Fruit fly (Drosophila melanogaster) whole organism, embryonic: ENCODE data around the gene wb.

ENCODE experiments used
- Aef1 ChIP-seq: fragments of 200-800 bp; sonication (Bioruptor generic); IDR thresholded peaks from 3 replicates; pipeline ENCODE4 v1.3.6; 2022; ENCODE audit warnings: missing biosample characterization, missing genetic modification characterization
- BEAF-32 ChIP-seq: fragments of 200-800 bp; sonication (Bioruptor generic); optimal IDR thresholded peaks from 3 replicates; lab custom pipeline; 2017; ENCODE audit warnings: missing biosample characterization, missing genetic modification characterization, mild to moderate bottlenecking, moderate library complexity, missing genetic modification reagents
- Bgb ChIP-seq: fragments of 200-800 bp; sonication (Bioruptor generic); IDR thresholded peaks from 2 replicates; pipeline ENCODE4 v1.3.6; 2022; ENCODE audit warnings: missing biosample characterization, missing genetic modification characterization; ENCODE audit not compliant: partially characterized antibody
- CG11504 ChIP-seq: fragments of 200-800 bp; sonication (Bioruptor generic); optimal IDR thresholded peaks from 3 replicates; lab custom pipeline; 2019; ENCODE audit warnings: missing biosample characterization, mild to moderate bottlenecking, missing genetic modification characterization, moderate library complexity
- CG11560 ChIP-seq: fragments of 200-800 bp; sonication (Bioruptor generic); IDR thresholded peaks from 3 replicates; pipeline ENCODE4 v1.3.6; 2022; ENCODE audit warnings: missing biosample characterization, missing genetic modification characterization
- CG11695 ChIP-seq: fragments of 200-800 bp; sonication (Bioruptor generic); IDR thresholded peaks from 3 replicates; pipeline ENCODE4 v1.3.6; 2022; ENCODE audit warnings: missing biosample characterization, missing genetic modification characterization
- CG12155 ChIP-seq: fragments of 200-800 bp; sonication (Bioruptor generic); optimal IDR thresholded peaks from 3 replicates; lab custom pipeline; 2016; ENCODE audit warnings: missing biosample characterization, missing genetic modification characterization
- CG15269 ChIP-seq: fragments of 200-800 bp; sonication (Bioruptor generic); optimal IDR thresholded peaks from 2 replicates; lab custom pipeline; 2018; ENCODE audit warnings: missing biosample characterization, mild to moderate bottlenecking, missing genetic modification characterization, moderate library complexity
- CG16779 ChIP-seq: fragments of 200-800 bp; sonication (Bioruptor generic); IDR thresholded peaks from 2 replicates; pipeline ENCODE4 v1.3.6; 2022; ENCODE audit warnings: missing biosample characterization, missing genetic modification characterization
- CG17829 ChIP-seq: fragments of 200-800 bp; optimal IDR thresholded peaks from 2 replicates; lab custom pipeline; 2019; ENCODE audit warnings: missing biosample characterization, mild to moderate bottlenecking, missing genetic modification characterization, moderate library complexity
- CG17912 ChIP-seq: fragments of 200-800 bp; sonication (Bioruptor generic); optimal IDR thresholded peaks from 2 replicates; lab custom pipeline; 2018; ENCODE audit warnings: missing biosample characterization, mild to moderate bottlenecking, missing genetic modification characterization
- CG34224 ChIP-seq: fragments of 200-800 bp; sonication (Bioruptor generic); IDR thresholded peaks from 3 replicates; pipeline ENCODE4 v1.3.6; 2022; ENCODE audit warnings: missing biosample characterization, missing genetic modification characterization; ENCODE audit not compliant: partially characterized antibody
- CG34422 ChIP-seq: fragments of 200-800 bp; sonication (Bioruptor generic); IDR thresholded peaks from 3 replicates; pipeline ENCODE4 v1.3.6; 2022; ENCODE audit warnings: missing biosample characterization, missing genetic modification characterization
- CG3995 ChIP-seq: fragments of 200-800 bp; sonication (Bioruptor generic); optimal IDR thresholded peaks from 3 replicates; lab custom pipeline; 2016; ENCODE audit warnings: missing biosample characterization, missing genetic modification characterization
- CG42726 ChIP-seq: fragments of 200-800 bp; sonication (Bioruptor generic); IDR thresholded peaks from 2 replicates; pipeline ENCODE4 v1.3.6; 2022; ENCODE audit warnings: missing biosample characterization, missing genetic modification characterization; ENCODE audit not compliant: partially characterized antibody
- CG4282 ChIP-seq: fragments of 200-800 bp; sonication (Bioruptor generic); optimal IDR thresholded peaks from 2 replicates; lab custom pipeline; 2016; ENCODE audit warnings: missing biosample characterization, missing genetic modification characterization
- CG4360 ChIP-seq: fragments of 200-800 bp; sonication (Bioruptor generic); IDR thresholded peaks from 2 replicates; pipeline ENCODE4 v1.3.6; 2022; ENCODE audit warnings: missing biosample characterization, missing genetic modification characterization
- CG8089 ChIP-seq: fragments of 200-800 bp; sonication (Bioruptor generic); optimal IDR thresholded peaks from 3 replicates; lab custom pipeline; 2016; ENCODE audit warnings: missing biosample characterization, missing genetic modification characterization
- Dbx ChIP-seq: fragments of 200-800 bp; sonication (Bioruptor generic); IDR thresholded peaks from 3 replicates; pipeline ENCODE4 v1.3.6; 2022; ENCODE audit warnings: missing biosample characterization, missing genetic modification characterization
- Dll ChIP-seq: fragments of 200-800 bp; sonication (Bioruptor generic); IDR thresholded peaks from 4 replicates; pipeline ENCODE4 v1.3.6; 2022; ENCODE audit warnings: missing biosample characterization, missing genetic modification characterization; ENCODE audit not compliant: partially characterized antibody
- Dref ChIP-seq: fragments of 200-800 bp; sonication (Bioruptor generic); IDR thresholded peaks from 2 replicates; pipeline ENCODE4 v1.3.6; 2022; ENCODE audit warnings: missing biosample characterization, missing genetic modification characterization
- E2f2 ChIP-seq: fragments of 200-800 bp; sonication (Bioruptor generic); IDR thresholded peaks from 2 replicates; pipeline ENCODE4 v1.3.6; 2022; ENCODE audit warnings: missing biosample characterization, missing genetic modification characterization
- HHEX ChIP-seq: fragments of 200-800 bp; sonication (Bioruptor generic); optimal IDR thresholded peaks from 3 replicates; lab custom pipeline; 2017; ENCODE audit warnings: missing biosample characterization, mild to moderate bottlenecking, missing genetic modification characterization, missing genetic modification reagents
- HLHmδ ChIP-seq: fragments of 200-800 bp; sonication (Bioruptor generic); optimal IDR thresholded peaks from 2 replicates; lab custom pipeline; 2018; ENCODE audit warnings: missing biosample characterization, mild to moderate bottlenecking, missing genetic modification characterization, moderate library complexity
- Jarid2 ChIP-seq: fragments of 200-800 bp; sonication (Bioruptor generic); optimal IDR thresholded peaks from 3 replicates; lab custom pipeline; 2017; ENCODE audit warnings: mild to moderate bottlenecking, missing biosample characterization, missing genetic modification reagents, missing genetic modification characterization
- MBD-R2 ChIP-seq: fragments of 200-800 bp; sonication (Bioruptor generic); IDR thresholded peaks from 2 replicates; pipeline ENCODE4 v1.3.6; 2022; ENCODE audit warnings: missing biosample characterization, missing genetic modification characterization
- MTF-1 ChIP-seq: fragments of 200-800 bp; sonication (Bioruptor generic); optimal IDR thresholded peaks from 2 replicates; lab custom pipeline; 2018; ENCODE audit warnings: missing biosample characterization, mild to moderate bottlenecking, missing genetic modification characterization, borderline replicate concordance
- Opbp ChIP-seq: fragments of 200-800 bp; sonication (Bioruptor generic); IDR thresholded peaks from 3 replicates; pipeline ENCODE4 v1.3.6; 2022; ENCODE audit warnings: missing biosample characterization, missing genetic modification characterization; ENCODE audit not compliant: partially characterized antibody
- Poxn ChIP-seq: fragments of 200-800 bp; sonication (Bioruptor generic); IDR thresholded peaks from 2 replicates; pipeline ENCODE4 v1.3.6; 2022; ENCODE audit warnings: missing biosample characterization, missing genetic modification characterization
- Scr ChIP-seq: fragments of 200-800 bp; sonication (Bioruptor generic); IDR thresholded peaks from 2 replicates; pipeline ENCODE4 v1.3.6; 2022; ENCODE audit warnings: missing biosample characterization, missing genetic modification characterization; ENCODE audit not compliant: partially characterized antibody
- Sox102F ChIP-seq: fragments of 200-800 bp; sonication (Bioruptor generic); optimal IDR thresholded peaks from 2 replicates; lab custom pipeline; 2018; ENCODE audit warnings: missing biosample characterization, mild to moderate bottlenecking, missing genetic modification characterization, moderate library complexity
- amos ChIP-seq: fragments of 200-800 bp; sonication (Bioruptor generic); IDR thresholded peaks from 2 replicates; pipeline ENCODE4 v1.3.6; 2022; ENCODE audit warnings: missing biosample characterization, missing genetic modification characterization; ENCODE audit not compliant: partially characterized antibody
- chinmo ChIP-seq: fragments of 200-800 bp; sonication (Bioruptor generic); IDR thresholded peaks from 4 replicates; pipeline ENCODE4 v1.3.6; 2022; ENCODE audit warnings: missing biosample characterization, missing genetic modification characterization; ENCODE audit not compliant: partially characterized antibody
- gfzf ChIP-seq: fragments of 200-800 bp; sonication (Bioruptor generic); optimal IDR thresholded peaks from 2 replicates; lab custom pipeline; 2016; ENCODE audit warnings: missing biosample characterization, mild to moderate bottlenecking, missing genetic modification characterization, moderate library complexity
- inv ChIP-seq: fragments of 200-800 bp; sonication (Bioruptor generic); IDR thresholded peaks from 2 replicates; pipeline ENCODE4 v1.3.6; 2022; ENCODE audit warnings: missing biosample characterization, missing genetic modification characterization; ENCODE audit not compliant: partially characterized antibody
- onecut ChIP-seq: fragments of 200-800 bp; sonication (Bioruptor generic); IDR thresholded peaks from 2 replicates; pipeline ENCODE4 v1.3.6; 2022; ENCODE audit warnings: missing biosample characterization, missing genetic modification characterization
- pzg ChIP-seq: fragments of 200-800 bp; sonication (Bioruptor generic); optimal IDR thresholded peaks from 3 replicates; lab custom pipeline; 2018; ENCODE audit warnings: missing biosample characterization, mild to moderate bottlenecking, missing genetic modification characterization, moderate library complexity
- sna ChIP-seq: fragments of 200-800 bp; sonication (Bioruptor generic); IDR thresholded peaks from 2 replicates; pipeline ENCODE4 v1.3.6; 2022; ENCODE audit warnings: missing biosample characterization, missing genetic modification characterization; ENCODE audit not compliant: partially characterized antibody
- stwl ChIP-seq: fragments of 200-800 bp; sonication (Bioruptor generic); optimal IDR thresholded peaks from 3 replicates; lab custom pipeline; 2018; ENCODE audit warnings: missing biosample characterization, mild to moderate bottlenecking, missing genetic modification characterization, moderate library complexity
- tap ChIP-seq: fragments of 200-800 bp; optimal IDR thresholded peaks from 3 replicates; lab custom pipeline; 2019; ENCODE audit warnings: missing biosample characterization, mild to moderate bottlenecking, missing genetic modification characterization, moderate library complexity
- wor ChIP-seq: fragments of 200-800 bp; sonication (Bioruptor generic); IDR thresholded peaks from 2 replicates; pipeline ENCODE4 v1.3.6; 2022; ENCODE audit warnings: missing biosample characterization, missing genetic modification characterization

Gene wb

dm6 chr2L:14333965-14334364 is 71.1 kb downstream of the wb start, which contains the start of gene CG33090 (continued):
- TF ChIP-seq gfzf (GFP tag; lab: Kevin White, UChicago) (peak; percentile 73), Dref (peak; percentile 61), CG42726 (GFP tag; lab: Robert Waterston, UW) (no peak), CG4360 (peak; percentile 93), MBD-R2 (GFP tag; lab: Robert Waterston, UW) (0 out of 2 replicates have a peak, but pooled peaks have one; percentile 25), Aef1 (GFP tag; lab: Robert Waterston, UW) (peak; percentile 35; the same call in 1 of the 3 replicates), CG34422 (GFP tag; lab: Robert Waterston, UW) (peak; percentile 44; the same call in 1 of the 3 replicates), Jarid2 (peak; percentile 84), MTF-1 (no peak), CG17912 (GFP tag; lab: Kevin White, UChicago) (no peak), HLHmδ (GFP tag; lab: Kevin White, UChicago) (no peak), Opbp (GFP tag; lab: Robert Waterston, UW) (peak; percentile 51; the same call in 1 of the 3 replicates), CG8089 (GFP tag; lab: Kevin White, UChicago) (no peak), CG16779 (GFP tag; lab: Robert Waterston, UW) (no peak), Dbx (GFP tag; lab: Robert Waterston, UW) (0 out of 3 replicates have a peak, but pooled peaks have one; percentile 29), Sox102F (GFP tag; lab: Kevin White, UChicago) (no peak), CG34224 (GFP tag; lab: Robert Waterston, UW) (peak; percentile 26; the same call in 1 of the 3 replicates), CG15269 (tag; lab: Kevin White, UChicago) (no peak), E2f2 (GFP tag; lab: Robert Waterston, UW) (peak; percentile 94), stwl (tag; lab: Kevin White, UChicago) (peak; percentile 46), wor (GFP tag; lab: Robert Waterston, UW) (no peak), Dll (GFP tag; lab: Robert Waterston, UW) (0 out of 4 replicates have a peak, but pooled peaks have one; percentile 29), chinmo (0 out of 4 replicates have a peak, but pooled peaks have one; percentile 38), CG17829 (tag; lab: Kevin White, UChicago) (no peak), CG11695 (GFP tag; lab: Robert Waterston, UW) (no peak), CG12155 (GFP tag; lab: Kevin White, UChicago) (no peak), tap (no peak), onecut (GFP tag; lab: Robert Waterston, UW) (peak; percentile 44), CG11504 (tag; lab: Kevin White, UChicago) (peak; percentile 29), Poxn (GFP tag; lab: Robert Waterston, UW) (no peak), CG4282 (no peak), HHEX (no peak), pzg (GFP tag; lab: Kevin White, UChicago) (peak; percentile 45), Scr (GFP tag; lab: Robert Waterston, UW) (0 out of 2 replicates have a peak, but pooled peaks have one; percentile 21), CG3995 (no peak), Bgb (GFP tag; lab: Robert Waterston, UW) (peak; percentile 43; the same call in 1 of the 2 replicates), CG11560 (tag; lab: Robert Waterston, UW) (peak; percentile 92; the same call in 2 of the 3 replicates), inv (GFP tag; lab: Robert Waterston, UW) (no peak), amos (GFP tag; lab: Robert Waterston, UW) (peak; percentile 27; the same call in 1 of the 2 replicates), sna (GFP tag; lab: Robert Waterston, UW) (peak; percentile 18; the same call in 1 of the 2 replicates), BEAF-32 (GFP tag; lab: Kevin White, UChicago) (peak; percentile 35)
